Fruit fly (Drosophila melanogaster) whole organism, wandering third instar larva: ENCODE results near the gene CG45067.

Experiments
- Abd-B ChIP-seq: fragments of >200 bp; optimal IDR thresholded peaks from 2 replicates; lab custom pipeline; 2017; ENCODE audit warnings: missing biosample characterization, missing genetic modification characterization
- CG32264 ChIP-seq: fragments of 200-800 bp; sonication (Bioruptor generic); optimal IDR thresholded peaks from 2 replicates; lab custom pipeline; 2016; ENCODE audit warnings: missing biosample characterization, missing genetic modification characterization
- CG9705 ChIP-seq: fragments of 200-800 bp; sonication (Bioruptor generic); optimal IDR thresholded peaks from 2 replicates; lab custom pipeline; 2018; ENCODE audit warnings: missing biosample characterization, mild to moderate bottlenecking, missing genetic modification characterization
- CrebA ChIP-seq: fragments of 200-800 bp; sonication (Bioruptor generic); optimal IDR thresholded peaks from 2 replicates; lab custom pipeline; 2016; ENCODE audit warnings: missing biosample characterization, mild to moderate bottlenecking, missing genetic modification characterization, borderline replicate concordance
- Dfd ChIP-seq: fragments of >200 bp; optimal IDR thresholded peaks from 2 replicates; lab custom pipeline; 2017; ENCODE audit warnings: missing biosample characterization, missing genetic modification characterization
- Dif ChIP-seq: fragments of 200-275, 200-300 bp; sonication (Bioruptor generic); optimal IDR thresholded peaks from 2 replicates; lab custom pipeline; 2018; ENCODE audit warnings: missing biosample characterization, missing genetic modification characterization; ENCODE audit not compliant: partially characterized antibody
- GATAd ChIP-seq: sonication (Bioruptor generic); optimal IDR thresholded peaks from 2 replicates; lab custom pipeline; 2016; ENCODE audit warnings: missing biosample characterization, missing genetic modification characterization
- HLH106 ChIP-seq: fragments of 200-800 bp; optimal IDR thresholded peaks from 3 replicates; lab custom pipeline; 2019; ENCODE audit warnings: missing biosample characterization, mild to moderate bottlenecking, missing genetic modification characterization, moderate library complexity
- Hnf4 ChIP-seq: fragments of 200-800 bp; sonication (Bioruptor generic); optimal IDR thresholded peaks from 2 replicates; lab custom pipeline; 2016; ENCODE audit warnings: missing biosample characterization, mild to moderate bottlenecking, missing genetic modification characterization
- Hr78 ChIP-seq: fragments of >200 bp; optimal IDR thresholded peaks from 2 replicates; lab custom pipeline; 2017; ENCODE audit warnings: missing biosample characterization, missing genetic modification characterization
- Hr83 ChIP-seq: fragments of 200-300 bp; sonication (Bioruptor generic); optimal IDR thresholded peaks from 2 replicates; lab custom pipeline; 2016; ENCODE audit warnings: missing biosample characterization, mild to moderate bottlenecking, missing genetic modification characterization, moderate library complexity; ENCODE audit not compliant: poor library complexity, severe bottlenecking
- Jra ChIP-seq: sonication (Bioruptor generic); optimal IDR thresholded peaks from 2 replicates; lab custom pipeline; 2016; ENCODE audit warnings: missing biosample characterization, missing genetic modification characterization
- Mio ChIP-seq: sonication (Bioruptor generic); optimal IDR thresholded peaks from 2 replicates; lab custom pipeline; 2016; ENCODE audit warnings: missing biosample characterization, missing genetic modification characterization
- Myc ChIP-seq: fragments of >200 bp; optimal IDR thresholded peaks from 2 replicates; lab custom pipeline; 2017
- N ChIP-seq: fragments of >200 bp; optimal IDR thresholded peaks from 2 replicates; lab custom pipeline; 2018; ENCODE audit warnings: missing biosample characterization, missing external identifiers, missing genetic modification characterization
- OdsH ChIP-seq: fragments of 200-800 bp; sonication (Bioruptor generic); optimal IDR thresholded peaks from 2 replicates; lab custom pipeline; 2016; ENCODE audit warnings: missing biosample characterization, mild to moderate bottlenecking, missing genetic modification characterization
- Rel ChIP-seq, 2 experiments: fragments of 200-800 bp; sonication (Bioruptor generic) in 1 of 2; optimal IDR thresholded peaks; 2 replicates in 1 of 2; 3 replicates in 1 of 2; lab custom pipeline; 2016 to 2019; ENCODE audit warnings: mild to moderate bottlenecking in 2 of 2, missing biosample characterization in 2 of 2, missing genetic modification characterization in 2 of 2, moderate library complexity in 1 of 2
- Sp1 ChIP-seq: fragments of 200-800 bp; sonication (Bioruptor generic); optimal IDR thresholded peaks from 3 replicates; lab custom pipeline; 2019; ENCODE audit warnings: missing biosample characterization, mild to moderate bottlenecking, missing genetic modification characterization, moderate library complexity
- Vsx2 ChIP-seq: fragments of 200-300, 225-300 bp; sonication (Bioruptor generic); optimal IDR thresholded peaks from 2 replicates; lab custom pipeline; 2018; ENCODE audit warnings: missing biosample characterization, missing genetic modification characterization; ENCODE audit not compliant: partially characterized antibody
- br ChIP-seq: fragments of 200-800 bp; sonication (Bioruptor generic); optimal IDR thresholded peaks from 2 replicates; lab custom pipeline; 2016; ENCODE audit warnings: missing biosample characterization, missing genetic modification characterization
- brk ChIP-seq: fragments of 200-800 bp; sonication (Bioruptor generic); optimal IDR thresholded peaks from 2 replicates; lab custom pipeline; 2016; ENCODE audit warnings: missing biosample characterization, mild to moderate bottlenecking, missing genetic modification characterization
- dl ChIP-seq, 2 experiments: fragments of 175-275, 200-275 bp in 1 of 2; fragments of 200-275 bp in 1 of 2; sonication (Bioruptor generic); optimal IDR thresholded peaks; lab custom pipeline; 2018; ENCODE audit warnings: mild to moderate bottlenecking in 2 of 2, missing biosample characterization in 2 of 2, missing genetic modification characterization in 2 of 2, moderate library complexity in 2 of 2; ENCODE audit not compliant: partially characterized antibody in 2 of 2, insufficient read depth in 1 of 2
- dmrt93B ChIP-seq: fragments of 200-800 bp; sonication (Bioruptor generic); optimal IDR thresholded peaks from 2 replicates; lab custom pipeline; 2018; ENCODE audit warnings: missing biosample characterization, mild to moderate bottlenecking, missing genetic modification characterization
- dsf ChIP-seq: sonication (Bioruptor generic); optimal IDR thresholded peaks from 2 replicates; lab custom pipeline; 2016; ENCODE audit warnings: missing biosample characterization, missing genetic modification characterization, borderline replicate concordance
- ey ChIP-seq: fragments of 200-800 bp; sonication (Bioruptor generic); optimal IDR thresholded peaks from 2 replicates; lab custom pipeline; 2016; ENCODE audit warnings: missing biosample characterization, missing genetic modification characterization
- foxo ChIP-seq, 2 experiments: fragments of 200-800 bp; sonication (Bioruptor generic); optimal IDR thresholded peaks; 2 replicates in 1 of 2; 3 replicates in 1 of 2; lab custom pipeline; 2016 to 2017; ENCODE audit warnings: missing biosample characterization in 2 of 2, missing genetic modification characterization in 2 of 2
- fru ChIP-seq: fragments of 200-800 bp; sonication (Bioruptor generic); optimal IDR thresholded peaks from 3 replicates; lab custom pipeline; 2016; ENCODE audit warnings: missing biosample characterization, mild to moderate bottlenecking, missing genetic modification characterization
- h ChIP-seq: fragments of 200-800 bp; sonication (Bioruptor generic); optimal IDR thresholded peaks from 3 replicates; lab custom pipeline; 2016; ENCODE audit warnings: missing biosample characterization, mild to moderate bottlenecking, missing genetic modification characterization
- jim ChIP-seq: fragments of 175-275, 200-325 bp; sonication (Bioruptor generic); optimal IDR thresholded peaks from 2 replicates; lab custom pipeline; 2016; ENCODE audit warnings: missing biosample characterization, mild to moderate bottlenecking, missing genetic modification characterization
- lola ChIP-seq: fragments of >200 bp; optimal IDR thresholded peaks from 2 replicates; lab custom pipeline; 2017; ENCODE audit warnings: missing biosample characterization, missing genetic modification characterization
- pan ChIP-seq: fragments of >200 bp; optimal IDR thresholded peaks from 2 replicates; lab custom pipeline; 2017
- psq ChIP-seq: fragments of 200-800 bp; sonication (Bioruptor generic); optimal IDR thresholded peaks from 3 replicates; lab custom pipeline; 2017; ENCODE audit warnings: missing biosample characterization, mild to moderate bottlenecking, missing genetic modification characterization, moderate library complexity
- rgr ChIP-seq: fragments of 200-800 bp; sonication (Bioruptor generic); optimal IDR thresholded peaks from 3 replicates; lab custom pipeline; 2016; ENCODE audit warnings: missing biosample characterization, mild to moderate bottlenecking, missing genetic modification characterization
- sage ChIP-seq: fragments of 200-800 bp; sonication (Bioruptor generic); optimal IDR thresholded peaks from 2 replicates; lab custom pipeline; 2016; ENCODE audit warnings: missing biosample characterization, mild to moderate bottlenecking, missing genetic modification characterization
- sv ChIP-seq: fragments of 200-800 bp; sonication (Bioruptor generic); optimal IDR thresholded peaks from 3 replicates; lab custom pipeline; 2016; ENCODE audit warnings: missing biosample characterization, missing genetic modification characterization
- tai ChIP-seq: sonication (Bioruptor generic); optimal IDR thresholded peaks from 2 replicates; lab custom pipeline; 2016; ENCODE audit warnings: missing biosample characterization, missing genetic modification characterization
- usp ChIP-seq: fragments of >200 bp; optimal IDR thresholded peaks from 2 replicates; lab custom pipeline; 2017; ENCODE audit warnings: missing biosample characterization, missing genetic modification characterization
- woc ChIP-seq: sonication (Bioruptor generic); optimal IDR thresholded peaks from 2 replicates; lab custom pipeline; 2016; ENCODE audit warnings: missing biosample characterization, mild to moderate bottlenecking, missing genetic modification characterization

The CG45067 gene

DNA sequence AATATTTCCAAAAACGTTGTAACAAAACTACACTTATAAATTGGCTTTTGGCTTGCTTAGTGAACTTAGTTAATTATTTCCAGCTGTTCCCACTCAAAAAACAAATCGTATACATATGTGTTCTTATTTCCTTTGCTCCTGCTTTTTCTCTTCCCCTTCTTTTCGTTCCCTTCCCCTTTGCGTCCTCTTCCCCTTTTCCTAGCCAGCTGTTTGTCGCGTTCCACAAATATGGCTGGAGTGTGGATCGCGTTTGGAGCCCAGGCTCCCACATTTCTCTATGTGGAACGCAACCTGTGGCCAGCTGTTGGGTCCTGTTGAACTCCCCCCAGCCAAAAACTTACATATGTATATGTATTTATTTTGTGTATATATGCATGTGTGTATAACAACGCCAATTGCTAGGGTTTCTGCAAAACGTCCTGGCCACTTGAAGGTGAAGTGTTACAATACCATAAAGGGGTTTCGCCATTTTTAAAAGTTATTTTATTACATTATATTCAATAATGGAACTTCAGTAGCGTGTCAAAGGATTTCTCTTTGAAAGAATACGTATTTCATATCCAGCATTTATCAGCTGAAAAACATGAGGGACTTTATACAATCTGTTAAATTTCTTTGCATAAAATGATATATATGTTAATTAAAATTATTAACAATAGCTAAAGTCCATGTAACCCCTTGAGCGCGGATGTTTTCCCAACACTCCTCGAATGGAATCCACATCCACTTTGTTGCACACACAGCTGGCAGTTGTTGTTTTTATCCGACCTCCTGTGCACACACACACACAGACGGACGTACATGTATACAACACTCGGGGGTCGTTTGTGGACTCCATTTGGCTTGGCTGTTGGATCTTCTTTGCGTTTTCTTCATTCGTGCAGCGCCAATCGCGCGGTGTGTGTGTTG, 42.3 kb downstream of the CG45067 start:
- TF ChIP-seq fru (GFP tag; lab: Kevin White, UChicago) (peak; percentile 39), psq (GFP tag; lab: Kevin White, UChicago) (peak; percentile 47), Dfd (peak; percentile 17), foxo (GFP tag; optimal IDR thresholded peaks at IDR 0.05; lab: Kevin White, UChicago) (peak in 1 of 2 experiments; percentile 31), Dif (GFP tag; lab: Kevin White, UChicago) (peak; percentile 5), OdsH (peak; percentile 15), Hr78 (GFP tag; lab: Kevin White, UChicago) (no peak), HLH106 (tag; lab: Kevin White, UChicago) (no peak)

DNA sequence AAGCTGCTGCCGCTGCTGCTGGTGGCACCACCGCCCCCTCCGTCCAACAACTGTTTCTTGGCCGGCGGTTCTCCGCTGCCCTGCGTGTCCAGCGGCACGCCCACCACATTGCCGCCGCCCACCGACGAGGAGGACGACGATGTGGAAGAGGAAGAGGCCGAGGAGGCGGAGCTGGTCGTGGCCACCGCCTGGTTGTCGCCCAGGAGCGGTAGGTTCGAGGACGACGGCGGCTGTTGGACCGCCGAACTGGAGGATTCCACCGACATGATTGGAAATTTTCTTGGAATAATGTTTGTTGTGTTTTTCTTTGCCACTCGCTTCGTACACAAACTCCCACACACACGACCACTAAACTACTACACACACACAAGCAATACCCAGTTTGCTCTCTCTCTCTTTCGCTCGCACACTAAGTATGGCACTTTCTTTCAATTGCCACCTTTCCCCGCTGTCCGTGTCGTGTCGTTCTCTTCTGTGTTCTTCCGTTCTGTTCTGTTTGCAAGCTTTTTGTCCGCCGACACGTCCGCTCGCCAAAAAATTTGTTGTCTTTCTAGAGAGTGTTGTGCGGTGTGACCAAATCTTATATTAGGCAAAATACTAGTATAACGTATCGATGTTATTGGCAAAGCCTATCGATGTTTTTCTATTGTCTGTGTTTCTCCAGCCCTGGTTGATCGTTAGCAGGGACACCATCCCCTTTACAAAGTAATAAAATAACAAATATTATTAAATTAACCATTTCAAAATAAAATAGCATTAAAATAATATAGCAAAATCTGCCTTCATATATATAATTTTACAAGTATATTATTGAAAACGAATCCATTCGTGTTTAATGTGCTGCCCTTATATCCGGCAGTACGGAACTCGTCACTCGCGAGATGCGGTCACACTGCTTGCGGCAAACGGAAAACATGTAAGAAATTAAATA, 43.7 kb downstream of the CG45067 start, which contains the start of the genes CG32486 and PAN3:
Gene CG32486, minus strand, starts transcription at position 566 of the 931 bp plus-strand sequence.
Gene PAN3, plus strand, starts transcription at position 860 of the 931 bp plus-strand sequence.
- TF ChIP-seq Dfd (no peak), N (GFP tag; lab: Kevin White, UChicago) (peak; percentile 40), CG32264 (no peak), ey (peak; percentile 36), CG9705 (GFP tag; lab: Kevin White, UChicago) (no peak), HLH106 (tag; lab: Kevin White, UChicago) (peak; percentile 28), Vsx2 (GFP tag; lab: Kevin White, UChicago) (peak; percentile 92), fru (GFP tag; lab: Kevin White, UChicago) (peak; percentile 27), Sp1 (peak; percentile 69), jim (GFP tag; lab: Kevin White, UChicago) (peak; percentile 13), Abd-B (GFP tag; lab: Kevin White, UChicago) (no peak), pan (lab: Kevin White, UChicago) (no peak), dmrt93B (no peak), rgr (GFP tag; lab: Kevin White, UChicago) (peak; percentile 65), Dif (GFP tag; lab: Kevin White, UChicago) (peak; percentile 87), Jra (peak; percentile 83), Rel (GFP tag; optimal IDR thresholded peaks at IDR 0.05; lab: Kevin White, UChicago) (no peak), Rel (tag; optimal IDR thresholded peaks at IDR 0.05; lab: Kevin White, UChicago) (peak; percentile 70), usp (no peak), GATAd (GFP tag; lab: Kevin White, UChicago) (no peak), foxo (GFP tag; optimal IDR thresholded peaks at IDR 0.05; lab: Kevin White, UChicago) (peak in 1 of 2 experiments; percentile 63), tai (GFP tag; lab: Kevin White, UChicago) (peak; percentile 60), Hr78 (GFP tag; lab: Kevin White, UChicago) (no peak), CrebA (GFP tag; lab: Kevin White, UChicago) (no peak), woc (GFP tag; lab: Kevin White, UChicago) (peak; percentile 4), sv (GFP tag; lab: Kevin White, UChicago) (peak; percentile 19), dsf (GFP tag; lab: Kevin White, UChicago) (no peak), sage (GFP tag; lab: Kevin White, UChicago) (peak; percentile 22), OdsH (peak; percentile 58), brk (GFP tag; lab: Kevin White, UChicago) (peak; percentile 54), h (peak; percentile 68), Myc (lab: Kevin White, UChicago) (peak; percentile 38), br (GFP tag; lab: Kevin White, UChicago) (peak; percentile 2), Mio (no peak), lola (GFP tag; lab: Kevin White, UChicago) (no peak), Hr83 (GFP tag; lab: Kevin White, UChicago) (peak; percentile 79), psq (GFP tag; lab: Kevin White, UChicago) (peak; percentile 97), Hnf4 (GFP tag; lab: Kevin White, UChicago) (peak; percentile 72), dl (GFP tag; optimal IDR thresholded peaks at IDR 0.05; lab: Kevin White, UChicago; ENCODE audit: insufficient read depth in 1 of 2, partially characterized antibody in 2 of 2) (peak; percentile 69 to 73)
- TF ChIP-seq, all 38 proteins: peak for 25
